Fruit fly (Drosophila melanogaster): Measurements from ENCODE around the gene Ir10a.
A peak's percentile ranks its signal among the peaks of the same experiment; 100 is the strongest.

dm6 chrX:11319916-11320315 lies 8.9 kb upstream of the Ir10a start:
- TF ChIP-seq CG8478 (optimal IDR thresholded peaks at IDR 0.05), result no peak
- peak; percentile 80 for TF ChIP-seq CTCF (optimal IDR thresholded peaks at IDR 0.05)

Measured in S2 (cell line).